Worm (Caenorhabditis elegans): ENCODE data around the gene D1086.17.

Gene D1086.17

DNA sequence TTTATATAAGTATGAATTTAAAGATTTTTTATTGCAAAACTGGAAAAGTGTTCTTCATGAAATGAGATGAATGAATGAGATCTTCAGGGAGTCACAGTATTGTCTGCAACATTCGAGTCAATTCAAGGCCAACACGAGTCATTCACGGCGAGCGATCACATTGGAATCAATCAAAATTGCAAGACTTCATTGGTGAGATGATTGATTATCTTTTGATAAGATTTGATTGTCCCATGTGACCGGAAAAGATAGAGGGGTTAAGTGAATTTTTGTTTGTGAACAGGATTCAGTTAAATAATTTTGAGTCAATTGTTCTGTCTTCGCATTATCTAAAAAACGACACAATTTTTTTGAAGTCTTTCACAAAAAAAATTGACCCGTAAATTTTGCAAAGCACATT, 27.3 kb downstream of the D1086.17 start:
- TF ChIP-seq hmbx-1 (tag; optimal IDR thresholded peaks at IDR 0.05) (no peak), ceh-13 (GFP tag; optimal IDR thresholded peaks at IDR 0.05) (no peak), sea-1 (GFP tag; conservative IDR thresholded peaks at IDR 0.05) (no peak), pes-1 (GFP tag; IDR thresholded peaks at IDR 0.05) (no peak), hmg-4 (GFP tag; optimal IDR thresholded peaks at IDR 0.05) (no peak), tbx-37 (GFP tag; conservative IDR thresholded peaks at IDR 0.05) (no peak)

- TF ChIP-seq sea-1 (GFP tag; conservative IDR thresholded peaks at IDR 0.05) (no peak), hnd-1 (tag; optimal IDR thresholded peaks at IDR 0.05) (no peak), ceh-36 (tag; optimal IDR thresholded peaks at IDR 0.05) (no peak), scrt-1 (GFP tag; IDR thresholded peaks at IDR 0.05) (no peak), aly-1 (tag; optimal IDR thresholded peaks at IDR 0.05) (no peak), B0310.2 (tag; optimal IDR thresholded peaks at IDR 0.05) (no peak), hmg-4 (GFP tag; optimal IDR thresholded peaks at IDR 0.05) (no peak), flt-1 (GFP tag; IDR thresholded peaks at IDR 0.05) (no peak), ama-1 (optimal IDR thresholded peaks at IDR 0.05) (no peak)
These were observed 29.7 kb downstream of the D1086.17 start for ce11 chrV:14097358-14097757.

DNA sequence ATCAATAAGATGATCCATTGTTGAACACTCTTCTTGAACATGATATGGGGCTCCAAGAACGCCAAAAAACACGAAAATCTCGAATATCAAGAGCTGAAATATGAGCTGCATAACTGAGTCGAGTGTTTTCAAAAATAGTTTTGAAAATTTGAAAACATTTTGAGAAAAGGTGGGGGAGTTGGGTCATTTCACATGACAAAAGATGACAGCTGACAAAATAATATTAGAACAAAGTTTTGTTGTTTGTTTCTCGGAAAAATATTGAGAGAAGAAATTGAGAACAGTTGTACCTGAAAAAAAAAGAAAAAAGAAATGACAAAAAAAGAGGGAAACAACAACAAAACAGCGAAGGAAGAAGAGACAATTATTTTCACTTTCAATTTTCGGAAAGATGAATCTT, 30.9 kb downstream of the D1086.17 start, which contains the start of the genes D1086.2 and D1086.1:
Gene D1086.2, minus strand, starts transcription at position 150 of the 400 bp plus-strand sequence.
Gene D1086.1, plus strand, starts transcription at position 340 of the 400 bp plus-strand sequence.
- TF ChIP-seq tbx-37 (GFP tag; conservative IDR thresholded peaks at IDR 0.05) = no peak
- TF ChIP-seq ceh-13 (GFP tag; optimal IDR thresholded peaks at IDR 0.05) = no peak
- no peak for TF ChIP-seq flt-1 (GFP tag; IDR thresholded peaks at IDR 0.05)

ce11 chrV:14100886-14101285, 33.2 kb downstream of the D1086.17 start, which contains the start of gene D1086.12:
D1086.12 (plus strand) TSS chrV:14101186.
- TF ChIP-seq hmg-4 (GFP tag; optimal IDR thresholded peaks at IDR 0.05) = no peak
- TF ChIP-seq tra-4 (tag; optimal IDR thresholded peaks at IDR 0.05) = no peak
- TF ChIP-seq pes-1 (GFP tag; IDR thresholded peaks at IDR 0.05) = no peak
- no peak for TF ChIP-seq ets-7 (tag; optimal IDR thresholded peaks at IDR 0.05)
- TF ChIP-seq B0310.2 (tag; optimal IDR thresholded peaks at IDR 0.05) = no peak
- TF ChIP-seq sea-1 (GFP tag; conservative IDR thresholded peaks at IDR 0.05) = no peak
- TF ChIP-seq hmbx-1 (tag; optimal IDR thresholded peaks at IDR 0.05) = no peak
- no peak for TF ChIP-seq F13C5.2 (tag; optimal IDR thresholded peaks at IDR 0.05)

ce11 chrV:14103970-14104369, 36.3 kb downstream of the D1086.17 start, which contains the start of gene D1086.9:
D1086.9 (plus strand) TSS chrV:14104270.
- no peak for TF ChIP-seq sea-1 (GFP tag; conservative IDR thresholded peaks at IDR 0.05)
- no peak for TF ChIP-seq hnd-1 (tag; optimal IDR thresholded peaks at IDR 0.05)
- TF ChIP-seq ets-7 (tag; optimal IDR thresholded peaks at IDR 0.05) = no peak
- TF ChIP-seq hmbx-1 (tag; optimal IDR thresholded peaks at IDR 0.05) = no peak
- TF ChIP-seq hmg-4 (GFP tag; optimal IDR thresholded peaks at IDR 0.05) = no peak
- TF ChIP-seq aly-1 (tag; optimal IDR thresholded peaks at IDR 0.05) = no peak
- TF ChIP-seq pes-1 (GFP tag; IDR thresholded peaks at IDR 0.05) = no peak

DNA sequence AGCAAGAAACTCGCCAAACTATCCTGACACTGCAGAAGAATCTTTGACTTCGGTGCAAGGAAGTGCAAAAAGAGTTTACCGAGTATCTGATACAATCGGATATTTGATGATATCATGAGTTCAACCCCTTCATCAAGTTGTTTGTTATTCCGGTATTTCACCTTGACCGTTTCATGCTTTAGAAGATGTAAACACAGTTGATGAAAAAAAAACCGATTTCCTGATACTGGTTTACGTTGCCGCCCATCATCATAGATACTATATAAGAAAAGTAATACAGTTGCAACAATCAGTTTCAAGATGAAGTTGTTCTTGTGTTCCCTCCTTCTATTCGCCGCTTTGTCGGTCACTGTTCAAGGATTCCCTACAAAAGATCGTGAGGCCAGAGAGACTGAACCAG, 39.8 kb downstream of the D1086.17 start, which contains the start of gene H39E23.3:
Gene H39E23.3, plus strand, starts transcription at position 301 of the 400 bp plus-strand sequence.
- no peak for TF ChIP-seq tbx-37 (GFP tag; conservative IDR thresholded peaks at IDR 0.05)
- TF ChIP-seq scrt-1 (GFP tag; IDR thresholded peaks at IDR 0.05) = no peak
- no peak for TF ChIP-seq ets-7 (tag; optimal IDR thresholded peaks at IDR 0.05)
- TF ChIP-seq ama-1 (optimal IDR thresholded peaks at IDR 0.05) = no peak
- TF ChIP-seq tbx-11 (GFP tag; IDR thresholded peaks at IDR 0.05) = no peak
- no peak for TF ChIP-seq hmg-4 (GFP tag; optimal IDR thresholded peaks at IDR 0.05)
- TF ChIP-seq flt-1 (GFP tag; IDR thresholded peaks at IDR 0.05) = no peak
- TF ChIP-seq tra-4 (tag; optimal IDR thresholded peaks at IDR 0.05) = no peak
- TF ChIP-seq F13C5.2 (tag; optimal IDR thresholded peaks at IDR 0.05) = no peak
- TF ChIP-seq hmbx-1 (tag; optimal IDR thresholded peaks at IDR 0.05) = no peak
- TF ChIP-seq ceh-36 (tag; optimal IDR thresholded peaks at IDR 0.05) = no peak
- no peak for TF ChIP-seq ceh-13 (GFP tag; optimal IDR thresholded peaks at IDR 0.05)
- TF ChIP-seq pes-1 (GFP tag; IDR thresholded peaks at IDR 0.05) = no peak
- TF ChIP-seq sea-1 (GFP tag; conservative IDR thresholded peaks at IDR 0.05) = no peak
- no peak for TF ChIP-seq aly-1 (tag; optimal IDR thresholded peaks at IDR 0.05)
- no peak for TF ChIP-seq hnd-1 (tag; optimal IDR thresholded peaks at IDR 0.05)
- TF ChIP-seq B0310.2 (tag; optimal IDR thresholded peaks at IDR 0.05) = no peak

- no peak for TF ChIP-seq flt-1 (GFP tag; IDR thresholded peaks at IDR 0.05)
- no peak for TF ChIP-seq aly-1 (tag; optimal IDR thresholded peaks at IDR 0.05)
- no peak for TF ChIP-seq tbx-37 (GFP tag; conservative IDR thresholded peaks at IDR 0.05)
- no peak for TF ChIP-seq tbx-11 (GFP tag; IDR thresholded peaks at IDR 0.05)
- TF ChIP-seq tra-4 (tag; optimal IDR thresholded peaks at IDR 0.05) = no peak
- no peak for TF ChIP-seq ceh-36 (tag; optimal IDR thresholded peaks at IDR 0.05)
- TF ChIP-seq ets-7 (tag; optimal IDR thresholded peaks at IDR 0.05) = no peak
These were observed 42.4 kb downstream of the D1086.17 start, which contains the start of gene H39E23.2 for ce11 chrV:14110042-14110441. H39E23.2 (plus strand) TSS chrV:14110342.

ce11 chrV:14120674-14121073, 53.0 kb downstream of the D1086.17 start:
- TF ChIP-seq flt-1 (GFP tag; IDR thresholded peaks at IDR 0.05) (no peak), scrt-1 (GFP tag; IDR thresholded peaks at IDR 0.05) (no peak), ceh-36 (tag; optimal IDR thresholded peaks at IDR 0.05) (no peak), hmg-4 (GFP tag; optimal IDR thresholded peaks at IDR 0.05) (no peak), ceh-13 (GFP tag; optimal IDR thresholded peaks at IDR 0.05) (no peak), hmbx-1 (tag; optimal IDR thresholded peaks at IDR 0.05) (no peak), F13C5.2 (tag; optimal IDR thresholded peaks at IDR 0.05) (no peak), aly-1 (tag; optimal IDR thresholded peaks at IDR 0.05) (no peak), pes-1 (GFP tag; IDR thresholded peaks at IDR 0.05) (no peak)

Data from whole organism, early embryonic.